Worm (Caenorhabditis elegans) whole organism, L2 larva: Measurements from ENCODE around the gene Y50E8A.5.

ENCODE experiments used
- F13H6.1 ChIP-seq: sonication (generic microtip); optimal IDR thresholded peaks from 2 replicates; lab custom pipeline; 2016; ENCODE audit warnings: missing genetic modification characterization, missing compliant biosample characterization
- Y55F3AM.14 ChIP-seq: fragments of 200-800 bp; sonication (Bioruptor generic); optimal IDR thresholded peaks from 2 replicates; lab custom pipeline; 2018; ENCODE audit warnings: mild to moderate bottlenecking, missing genetic modification characterization, missing compliant biosample characterization
- ZK546.5 ChIP-seq: sonication (generic microtip); optimal IDR thresholded peaks from 2 replicates; lab custom pipeline; 2017; ENCODE audit warnings: missing biosample characterization, missing genetic modification characterization
- ceh-16 ChIP-seq: fragments of 150-350 bp; optimal IDR thresholded peaks from 2 replicates; lab custom pipeline; 2014; ENCODE audit warnings: missing biosample characterization, missing genetic modification characterization
- egl-27 ChIP-seq: sonication (generic microtip); optimal IDR thresholded peaks from 3 replicates; lab custom pipeline; 2017; ENCODE audit warnings: missing biosample characterization, missing genetic modification reagents, missing genetic modification characterization
- gmeb-1 ChIP-seq: fragments of 150-350 bp; optimal IDR thresholded peaks from 2 replicates; lab custom pipeline; 2014; ENCODE audit warnings: missing biosample characterization, missing genetic modification characterization
- lin-11 ChIP-seq: fragments of 150-350 bp; sonication (generic microtip); optimal IDR thresholded peaks from 2 replicates; lab custom pipeline; 2014; ENCODE audit warnings: missing biosample characterization, missing genetic modification characterization, inconsistent platforms, mixed read lengths
- lin-39 ChIP-seq: fragments of 150-350 bp; optimal IDR thresholded peaks from 2 replicates; lab custom pipeline; 2014; ENCODE audit warnings: missing biosample characterization, missing genetic modification reagents, missing genetic modification characterization
- mab-5 ChIP-seq: fragments of 150-350 bp; optimal IDR thresholded peaks from 2 replicates; lab custom pipeline; 2014; ENCODE audit warnings: missing biosample characterization, missing genetic modification characterization
- mbf-1 ChIP-seq: sonication (generic microtip); optimal IDR thresholded peaks from 2 replicates; lab custom pipeline; 2017; ENCODE audit warnings: missing biosample characterization, missing genetic modification characterization
- mdl-1 ChIP-seq, 2 experiments: fragments of 150-350 bp in 1 of 2; sonication (generic microtip) in 1 of 2; optimal IDR thresholded peaks; 2 replicates each; lab custom pipeline; 2017; ENCODE audit warnings: missing biosample characterization in 2 of 2, missing genetic modification characterization in 2 of 2
- nhr-11 ChIP-seq: fragments of 150-350 bp; optimal IDR thresholded peaks from 2 replicates; lab custom pipeline; 2014; ENCODE audit warnings: missing biosample characterization, missing genetic modification characterization
- nhr-129 ChIP-seq: fragments of 150-350 bp; optimal IDR thresholded peaks from 2 replicates; lab custom pipeline; 2014; ENCODE audit warnings: missing biosample characterization, missing genetic modification characterization
- nhr-21 ChIP-seq: fragments of 150-350 bp; optimal IDR thresholded peaks from 2 replicates; lab custom pipeline; 2014; ENCODE audit warnings: missing biosample characterization, missing genetic modification characterization
- nhr-6 ChIP-seq: fragments of 150-350 bp; optimal IDR thresholded peaks from 2 replicates; lab custom pipeline; 2014; ENCODE audit warnings: missing biosample characterization, missing genetic modification characterization
- peb-1 ChIP-seq: fragments of 150-350 bp; optimal IDR thresholded peaks from 2 replicates; lab custom pipeline; 2014; ENCODE audit warnings: missing biosample characterization, missing genetic modification characterization
- sem-4 ChIP-seq: fragments of 150-350 bp; optimal IDR thresholded peaks from 2 replicates; lab custom pipeline; 2014; ENCODE audit warnings: missing biosample characterization, missing genetic modification reagents, missing genetic modification characterization
- sma-3 ChIP-seq: sonication (generic microtip); optimal IDR thresholded peaks from 2 replicates; lab custom pipeline; 2016; ENCODE audit warnings: missing genetic modification reagents, missing genetic modification characterization, missing compliant biosample characterization
- sma-9 ChIP-seq, 2 experiments: fragments of 150-350 bp in 1 of 2; sonication (generic microtip) in 1 of 2; optimal IDR thresholded peaks; 2 replicates each; lab custom pipeline; 2014 to 2016; ENCODE audit warnings: missing genetic modification characterization in 2 of 2, mild to moderate bottlenecking in 1 of 2, missing biosample characterization in 1 of 2, missing compliant biosample characterization in 1 of 2, missing genetic modification reagents in 1 of 2, moderate library complexity in 1 of 2
- snpc-4 ChIP-seq: fragments of 150-350 bp; optimal IDR thresholded peaks from 2 replicates; lab custom pipeline; 2014; ENCODE audit warnings: missing biosample characterization, missing genetic modification characterization
- ztf-4 ChIP-seq: fragments of 150-350 bp; optimal IDR thresholded peaks from 2 replicates; lab custom pipeline; 2014; ENCODE audit warnings: missing biosample characterization, missing genetic modification characterization

The Y50E8A.5 gene

ce11 chrV:14685435-14686058 is 51.2 kb downstream of the Y50E8A.5 start, which contains the start of gene C47E8.4 (continued):
- peak; percentile 95 for TF ChIP-seq egl-27 (tag; lab: Kevin White, UChicago)
- TF ChIP-seq lin-39 (tag; lab: Kevin White, UChicago), result peak; percentile 68
- TF ChIP-seq ztf-4 (tag; lab: Kevin White, UChicago), result peak; percentile 98
- peak; percentile 96 for TF ChIP-seq lin-11 (tag; lab: Kevin White, UChicago)
- TF ChIP-seq mab-5 (tag; lab: Kevin White, UChicago), result peak; percentile 97
- TF ChIP-seq gmeb-1, result peak; percentile 95
- TF ChIP-seq nhr-11, result no peak
- peak; percentile 94 for TF ChIP-seq Y55F3AM.14
- peak; percentile 73 for TF ChIP-seq ceh-16 (tag; lab: Kevin White, UChicago)
- peak; percentile 98 for TF ChIP-seq sem-4
- TF ChIP-seq snpc-4 (tag; lab: Kevin White, UChicago), result peak; percentile 90
- no peak for TF ChIP-seq peb-1 (tag; lab: Kevin White, UChicago)
- peak; percentile 97 for TF ChIP-seq nhr-129 (tag; lab: Kevin White, UChicago)
- peak; percentile 54 for TF ChIP-seq mbf-1
- TF ChIP-seq nhr-21, result peak; percentile 98
- peak; percentile 98 for TF ChIP-seq F13H6.1 (tag; lab: Kevin White, UChicago)
- no peak for TF ChIP-seq nhr-6
- TF ChIP-seq sma-9 (GFP tag; optimal IDR thresholded peaks at IDR 0.05; lab: Kevin White, UChicago), result peak; percentile 99
- no peak for TF ChIP-seq sma-9 (tag; optimal IDR thresholded peaks at IDR 0.05; lab: Kevin White, UChicago)
- peak; percentile 70 for TF ChIP-seq ZK546.5 (tag; lab: Kevin White, UChicago)
- TF ChIP-seq sma-3 (GFP tag; lab: Kevin White, UChicago), result peak; percentile 99
- TF ChIP-seq mdl-1 (tag; optimal IDR thresholded peaks at IDR 0.05; lab: Kevin White, UChicago), result peak; percentile 11 to 74
